Worm (Caenorhabditis elegans): ENCODE measurements around the gene C35C5.9.

DNA sequence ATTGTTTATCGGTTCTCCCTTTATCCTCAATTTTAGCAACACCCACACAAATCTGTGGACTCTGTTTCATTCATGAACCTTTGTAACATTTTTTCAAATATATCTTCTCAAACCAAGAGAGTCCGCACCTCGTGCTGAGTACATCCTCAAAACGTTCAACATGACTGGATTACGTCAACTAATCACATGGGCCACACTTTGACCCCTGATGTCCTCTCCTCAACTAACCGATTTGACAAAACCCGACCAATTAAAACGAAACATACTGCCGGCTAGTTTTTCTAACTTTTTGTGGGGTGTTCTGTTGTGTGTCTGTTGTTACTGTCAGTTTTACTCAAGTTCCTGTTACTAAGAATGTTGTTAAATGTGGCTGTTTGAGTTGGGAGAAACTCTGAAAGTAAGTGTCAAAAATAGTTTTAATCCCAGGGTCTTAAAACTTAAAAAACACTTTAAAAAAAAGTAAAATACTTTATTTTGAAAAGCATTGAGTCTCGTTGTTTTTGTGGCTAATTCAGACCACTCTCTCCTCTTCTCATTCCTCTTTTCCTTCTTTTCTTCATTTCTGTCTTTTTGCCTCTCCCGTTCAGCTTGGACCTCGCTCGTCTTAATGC lies 19.3 kb downstream of the C35C5.9 start:
- TF ChIP-seq him-1 (tag; optimal IDR thresholded peaks at IDR 0.05) (no peak), dao-5 (tag; optimal IDR thresholded peaks at IDR 0.05) (no peak), W03F9.2 (tag; optimal IDR thresholded peaks at IDR 0.05) (no peak)
